Worm (Caenorhabditis elegans): ENCODE data around the gene nlp-51.
A peak's percentile ranks its signal among the peaks of the same experiment; 100 is the strongest.

nlp-51 gene

DNA sequence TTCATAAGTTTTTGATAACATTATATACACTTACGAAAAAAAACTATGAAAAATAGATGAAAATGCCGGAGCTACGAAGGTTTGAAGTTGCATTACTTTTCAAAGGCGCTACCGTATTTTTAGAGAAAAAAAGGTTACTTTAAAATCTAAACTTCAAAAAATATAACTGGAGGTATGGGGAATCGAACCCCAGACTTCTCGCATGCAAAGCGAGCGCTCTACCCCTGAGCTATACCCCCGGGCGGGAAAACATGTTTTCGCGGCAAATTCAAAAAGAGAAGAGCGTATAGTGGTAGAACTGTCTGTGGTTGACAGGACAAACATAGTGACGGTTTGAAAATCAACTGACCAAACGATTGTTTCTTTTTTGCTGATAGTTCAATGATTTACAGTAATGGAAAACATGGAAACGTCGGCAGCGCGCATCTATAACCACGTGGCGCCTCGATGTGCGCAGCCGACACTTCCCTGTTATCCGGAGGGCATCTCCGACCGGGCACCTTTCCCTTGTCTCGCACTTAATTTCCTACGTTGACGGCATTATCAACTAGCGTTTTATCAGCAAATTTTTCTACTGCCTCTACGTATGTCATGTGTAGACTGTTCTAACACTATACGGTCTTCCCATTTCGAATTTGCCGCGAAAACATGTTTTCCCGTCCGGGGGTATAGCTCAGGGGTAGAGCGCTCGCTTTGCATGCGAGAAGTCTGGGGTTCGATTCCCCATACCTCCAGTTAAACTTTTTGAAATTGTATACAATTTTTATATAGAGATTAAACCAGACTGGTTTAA is 14.6 kb upstream of the nlp-51 start (continued):
- TF ChIP-seq lir-3 (tag; optimal IDR thresholded peaks at IDR 0.05; ENCODE audit: poor library complexity) (no peak), ztf-11 (tag; optimal IDR thresholded peaks at IDR 0.05) (no peak), nhr-28 (tag; optimal IDR thresholded peaks at IDR 0.05) (no peak), unc-98 (GFP tag; IDR thresholded peaks at IDR 0.05) (no peak), jun-1 (tag; optimal IDR thresholded peaks at IDR 0.05) (no peak), nhr-11 (tag; optimal IDR thresholded peaks at IDR 0.05) (no peak), ceh-88 (GFP tag; IDR thresholded peaks at IDR 0.05) (no peak), sptf-1 (tag; optimal IDR thresholded peaks at IDR 0.05) (no peak), F16B12.6 (tag; optimal IDR thresholded peaks at IDR 0.05) (no peak), hlh-4 (tag; optimal IDR thresholded peaks at IDR 0.05) (no peak), efl-3 (GFP tag; optimal IDR thresholded peaks at IDR 0.05) (no peak), lin-35 (GFP tag; optimal IDR thresholded peaks at IDR 0.05) (peak in 1 of 2 experiments; percentile 65), sup-37 (GFP tag; optimal IDR thresholded peaks at IDR 0.05) (no peak), nhr-76 (tag; optimal IDR thresholded peaks at IDR 0.05) (no peak), lin-39 (tag; optimal IDR thresholded peaks at IDR 0.05) (no peak), aly-2 (tag; optimal IDR thresholded peaks at IDR 0.05) (no peak), C04F5.9 (tag; optimal IDR thresholded peaks at IDR 0.05) (no peak), pag-3 (tag; optimal IDR thresholded peaks at IDR 0.05; ENCODE audit: borderline replicate concordance, insufficient read depth) (no peak), nhr-85 (tag) (no peak), Y116A8C.19 (tag; optimal IDR thresholded peaks at IDR 0.05; ENCODE audit: borderline replicate concordance) (no peak), mef-2 (tag; optimal IDR thresholded peaks at IDR 0.05) (no peak), lin-14 (GFP tag; optimal IDR thresholded peaks at IDR 0.05) (no peak), aha-1 (tag; optimal IDR thresholded peaks at IDR 0.05) (no peak), ceh-8 (GFP tag; optimal IDR thresholded peaks at IDR 0.05) (no peak), nhr-237 (tag; optimal IDR thresholded peaks at IDR 0.05) (no peak), snu-23 (GFP tag; optimal IDR thresholded peaks at IDR 0.05) (no peak), dpl-1 (GFP tag; optimal IDR thresholded peaks at IDR 0.05) (peak; percentile 25 to 56 (median 54))

DNA sequence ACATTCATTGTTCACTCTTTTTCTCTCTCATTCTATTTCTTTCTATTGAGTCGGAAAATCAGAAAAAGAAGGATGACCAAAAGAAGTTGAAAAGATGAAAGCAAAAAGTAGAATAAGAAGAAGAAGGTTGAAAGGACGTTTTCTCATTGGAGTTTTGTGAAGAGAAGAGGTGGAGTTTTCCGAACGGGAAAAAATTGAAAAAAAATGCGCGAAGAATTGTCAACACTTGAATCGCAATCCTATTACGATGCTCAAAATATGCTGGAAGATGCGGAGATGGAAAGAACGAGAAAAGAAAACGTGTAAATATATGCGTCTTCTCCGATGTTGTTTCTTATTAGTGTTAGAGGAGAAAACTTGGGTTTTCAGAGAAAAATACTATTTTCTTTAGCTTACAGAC is 13.9 kb upstream of the nlp-51 start:
- peak; percentile 44 for TF ChIP-seq fkh-10 (GFP tag; optimal IDR thresholded peaks at IDR 0.05)
- TF ChIP-seq lin-14 (GFP tag; optimal IDR thresholded peaks at IDR 0.05), result peak; percentile 36
- TF ChIP-seq mef-2 (tag; optimal IDR thresholded peaks at IDR 0.05), result no peak

DNA sequence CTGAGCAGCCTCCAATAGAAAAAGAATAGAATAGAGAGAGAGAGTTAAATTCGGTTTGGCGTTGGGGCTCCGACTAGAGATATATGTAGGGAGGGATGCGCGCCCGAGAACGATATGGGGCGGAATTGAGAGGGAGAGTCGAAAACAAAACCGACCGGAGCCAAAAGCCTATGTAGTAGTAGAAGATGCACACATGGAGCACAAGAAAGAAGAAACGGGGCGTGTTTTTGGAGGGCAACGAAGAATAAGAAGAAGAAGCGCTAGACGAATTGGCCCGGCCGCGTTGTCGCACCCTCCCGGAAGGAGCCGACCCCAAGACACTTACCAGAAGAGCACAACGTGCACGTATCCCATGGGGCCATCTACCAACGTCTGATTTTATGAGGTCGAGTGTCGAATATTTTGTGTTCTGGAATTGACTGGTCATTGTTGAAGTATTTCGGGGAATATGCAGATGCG is 9.6 kb upstream of the nlp-51 start, which contains the start of gene tag-180:
Gene tag-180 (minus strand): TSS at position 409 of the 459 bp plus-strand sequence.
- TF ChIP-seq unc-62 (GFP tag; optimal IDR thresholded peaks at IDR 0.05) (no peak), lin-14 (GFP tag; optimal IDR thresholded peaks at IDR 0.05) (peak; percentile 63), egl-27 (tag; optimal IDR thresholded peaks at IDR 0.05) (no peak), ceh-82 (tag; optimal IDR thresholded peaks at IDR 0.05) (peak in 1 of 3 experiments; percentile 1), pag-3 (tag; optimal IDR thresholded peaks at IDR 0.05; ENCODE audit: borderline replicate concordance, insufficient read depth) (no peak)

DNA sequence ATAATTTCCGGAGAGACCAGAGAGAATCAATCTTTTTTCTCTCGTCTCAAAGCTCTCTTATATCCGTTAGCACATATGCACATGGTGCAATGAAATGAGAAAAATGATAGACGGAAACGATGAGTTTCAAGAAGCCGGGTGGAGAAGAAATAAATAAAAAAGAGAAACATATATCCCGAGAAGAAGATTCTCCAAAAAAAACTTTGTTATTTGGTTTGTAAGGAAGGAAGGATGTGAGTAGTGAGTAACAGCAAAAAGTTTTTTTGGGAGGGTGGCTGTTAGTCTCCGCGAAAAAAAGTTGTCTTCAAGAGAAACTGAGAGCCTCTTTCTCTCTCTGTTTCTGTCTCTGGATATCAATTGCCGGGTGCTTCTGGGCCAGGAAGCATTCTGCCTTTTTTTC is 2.8 kb downstream of the nlp-51 start:
- TF ChIP-seq nhr-47 (tag; optimal IDR thresholded peaks at IDR 0.05) (no peak), alr-1 (tag; optimal IDR thresholded peaks at IDR 0.05; ENCODE audit: borderline replicate concordance) (no peak), jun-1 (tag; optimal IDR thresholded peaks at IDR 0.05) (no peak), lin-14 (GFP tag; optimal IDR thresholded peaks at IDR 0.05) (peak; percentile 63), fkh-4 (tag; optimal IDR thresholded peaks at IDR 0.05; ENCODE audit: borderline replicate concordance) (no peak), ceh-8 (GFP tag; optimal IDR thresholded peaks at IDR 0.05) (no peak), ceh-63 (GFP tag; optimal IDR thresholded peaks at IDR 0.05) (no peak), nhr-77 (tag; optimal IDR thresholded peaks at IDR 0.05) (no peak), fos-1 (tag; optimal IDR thresholded peaks at IDR 0.05) (no peak), nhr-90 (tag; optimal IDR thresholded peaks at IDR 0.05; ENCODE audit: poor library complexity) (no peak), egl-13 (tag; optimal IDR thresholded peaks at IDR 0.05) (peak; percentile 29), isw-1 (GFP tag; IDR thresholded peaks at IDR 0.05) (no peak), unc-98 (GFP tag; IDR thresholded peaks at IDR 0.05) (no peak), ztf-11 (tag; optimal IDR thresholded peaks at IDR 0.05) (no peak)
